Worm (Caenorhabditis elegans) whole organism, mixed stage, embryonic: ENCODE measurements around the gene snrp-40.1.

Experiments used
- elt-3 ChIP-seq: fragments of 150-350 bp; optimal IDR thresholded peaks from 2 replicates; lab custom pipeline; 2014; ENCODE audit warnings: missing biosample characterization, missing genetic modification characterization
- mab-5 ChIP-seq: fragments of 150-350 bp; optimal IDR thresholded peaks from 2 replicates; lab custom pipeline; 2014; ENCODE audit warnings: missing biosample characterization, missing genetic modification characterization
- mep-1 ChIP-seq: fragments of 150-350 bp; optimal IDR thresholded peaks from 2 replicates; lab custom pipeline; 2017; ENCODE audit warnings: missing biosample characterization, missing genetic modification reagents, missing genetic modification characterization, inconsistent platforms
- nhr-28 ChIP-seq: fragments of 150-350 bp; optimal IDR thresholded peaks from 2 replicates; lab custom pipeline; 2014; ENCODE audit warnings: missing biosample characterization, missing genetic modification characterization
- ztf-11 ChIP-seq: fragments of 150-350 bp; optimal IDR thresholded peaks from 2 replicates; lab custom pipeline; 2014; ENCODE audit warnings: missing biosample characterization, missing genetic modification characterization

DNA sequence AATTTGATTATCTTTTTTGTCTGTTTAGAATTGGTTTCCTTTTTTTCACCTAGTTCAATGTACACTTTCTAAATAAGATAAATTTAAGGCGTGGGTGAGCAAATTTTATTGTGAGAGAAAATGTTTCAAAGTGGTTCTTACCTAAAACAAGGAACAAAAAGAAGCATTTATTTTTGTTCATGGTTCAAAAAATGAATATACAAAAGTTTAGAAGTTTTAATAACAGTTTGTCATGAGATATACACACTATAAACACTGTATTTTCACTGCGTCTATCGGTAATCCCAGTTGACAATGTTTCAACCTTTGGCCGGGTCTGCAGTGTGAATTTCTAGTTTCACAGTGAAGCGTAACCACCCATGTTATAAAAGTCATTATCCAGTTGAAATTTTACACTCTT lies 15.8 kb upstream of the snrp-40.1 start, which contains the start of gene F08G12.11:
- TF ChIP-seq mep-1 (tag; lab: Kevin White, UChicago) (no peak), ztf-11 (no peak), mab-5 (tag; lab: Kevin White, UChicago) (no peak), nhr-28 (tag; lab: Kevin White, UChicago) (no peak), elt-3 (tag; lab: Kevin White, UChicago) (no peak)
